Worm (Caenorhabditis elegans): ENCODE data around the gene ZC250.5.

Gene ZC250.5

DNA sequence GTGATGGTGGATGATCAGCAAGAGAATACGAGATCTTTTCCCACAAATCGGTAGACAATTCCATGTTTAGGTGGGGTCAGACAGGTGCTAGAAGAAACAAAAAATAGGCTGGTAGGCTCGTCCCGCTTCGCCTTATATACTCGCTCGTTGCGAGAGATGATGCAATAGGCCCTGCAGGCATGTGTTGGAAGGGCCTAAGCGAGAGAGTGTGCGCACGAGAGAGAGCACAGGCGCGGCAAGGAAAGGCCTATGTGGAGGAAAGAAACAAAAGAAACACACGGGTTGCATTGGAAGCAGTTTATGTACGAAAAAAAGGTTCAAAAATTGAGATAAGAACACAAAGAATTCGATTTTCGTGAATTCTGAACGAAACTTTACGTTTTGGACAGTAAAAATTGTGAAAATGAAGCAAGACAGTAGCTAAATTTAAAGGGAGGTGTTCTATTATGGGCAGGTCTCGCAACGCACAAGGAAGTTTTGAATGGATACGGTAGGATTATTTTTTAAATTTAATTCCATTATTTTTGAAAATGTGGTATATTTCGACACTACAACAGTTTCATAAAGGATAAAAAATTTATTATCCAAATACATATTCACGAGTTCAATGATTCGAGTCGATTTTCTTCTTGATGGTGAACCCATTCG lies 24.7 kb upstream of the ZC250.5 start, which contains the start of gene F44E7.5 (continued):
- peak; percentile 36 for TF ChIP-seq tbp1 (GFP tag; optimal IDR thresholded peaks at IDR 0.05)
- TF ChIP-seq K12H6.12 (tag; optimal IDR thresholded peaks at IDR 0.05): peak; percentile 40
- peak; percentile 24; the same call in 1 of the 2 replicates for TF ChIP-seq ceh-91 (GFP tag; IDR thresholded peaks at IDR 0.05)
- peak; percentile 60 for TF ChIP-seq gei-17 (GFP tag; optimal IDR thresholded peaks at IDR 0.05)
- TF ChIP-seq F22D6.2 (tag; optimal IDR thresholded peaks at IDR 0.05): no peak
- no peak for TF ChIP-seq Y95B8A.8 (GFP tag; IDR thresholded peaks at IDR 0.05)
- peak; percentile 94 for TF ChIP-seq cebp-2 (GFP tag; IDR thresholded peaks at IDR 0.05)
- TF ChIP-seq lag-1 (GFP tag; IDR thresholded peaks at IDR 0.05): no peak
- no peak for TF ChIP-seq madf-8 (GFP tag; conservative IDR thresholded peaks at IDR 0.05)
- TF ChIP-seq aptf-2 (GFP tag; conservative IDR thresholded peaks at IDR 0.05): no peak
- no peak for TF ChIP-seq Y79H2A.3 (GFP tag; conservative IDR thresholded peaks at IDR 0.05)
- TF ChIP-seq let-607 (tag; optimal IDR thresholded peaks at IDR 0.05): peak in 1 of 2 experiments; percentile 60
- TF ChIP-seq ets-4 (GFP tag; optimal IDR thresholded peaks at IDR 0.05): no peak
- no peak for TF ChIP-seq Y53F4B.3 (GFP tag; IDR thresholded peaks at IDR 0.05)
- peak; percentile 67 for TF ChIP-seq ztf-18 (tag; optimal IDR thresholded peaks at IDR 0.05)
- TF ChIP-seq hmg-1.2 (GFP tag; IDR thresholded peaks at IDR 0.05): peak; percentile 80
- TF ChIP-seq ceh-58 (GFP tag; IDR thresholded peaks at IDR 0.05): no peak
- no peak for TF ChIP-seq mel-28 (tag; optimal IDR thresholded peaks at IDR 0.05; ENCODE audit: borderline replicate concordance)
- TF ChIP-seq lin-54 (GFP tag; optimal IDR thresholded peaks at IDR 0.05): peak; percentile 5
- TF ChIP-seq F33H1.4 (GFP tag; IDR thresholded peaks at IDR 0.05): peak; percentile 76
- peak; percentile 66 for TF ChIP-seq C06A6.2 (GFP tag; conservative IDR thresholded peaks at IDR 0.05)
- TF ChIP-seq lin-40 (tag; optimal IDR thresholded peaks at IDR 0.05): peak; percentile 51
- no peak for TF ChIP-seq C17E4.6 (GFP tag; IDR thresholded peaks at IDR 0.05)
- peak; percentile 68; the same call in 1 of the 2 replicates for TF ChIP-seq lin-26 (GFP tag; IDR thresholded peaks at IDR 0.05)
- peak; percentile 81 for TF ChIP-seq dox-1 (GFP tag; IDR thresholded peaks at IDR 0.05)
- peak; percentile 89 for TF ChIP-seq ztf-26 (tag; optimal IDR thresholded peaks at IDR 0.05)
- peak; percentile 61 for TF ChIP-seq attf-5 (GFP tag; optimal IDR thresholded peaks at IDR 0.05)
- TF ChIP-seq ama-1 (optimal IDR thresholded peaks at IDR 0.05): no peak
- no peak for TF ChIP-seq ama-1 (GFP tag; optimal IDR thresholded peaks at IDR 0.05)

DNA sequence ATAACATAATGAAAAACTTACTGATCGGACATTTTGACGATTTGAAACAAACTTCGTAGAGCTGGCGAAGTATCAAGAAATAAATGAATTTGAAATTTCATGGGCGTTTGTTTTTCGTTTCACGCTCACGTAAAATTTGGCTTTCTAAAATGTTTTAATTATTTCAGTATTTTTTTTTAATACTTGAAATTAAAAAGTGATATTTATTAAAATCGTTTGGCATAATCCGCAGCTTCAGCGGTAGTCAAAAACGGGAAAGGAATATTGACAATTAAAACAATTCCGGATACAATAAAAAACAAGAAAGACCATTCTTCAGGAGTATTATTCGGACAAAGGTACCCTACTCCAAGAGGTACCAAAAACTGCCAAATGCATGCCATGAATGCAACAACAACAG lies 22.9 kb upstream of the ZC250.5 start, which contains the start of gene fbxa-183:
fbxa-183 (minus strand) TSS at position 101 of the 400 bp plus-strand sequence.
- TF ChIP-seq dpff-1 (tag; optimal IDR thresholded peaks at IDR 0.05): no peak
- no peak for TF ChIP-seq Y95B8A.8 (GFP tag; IDR thresholded peaks at IDR 0.05)
- no peak for TF ChIP-seq ZK185.1 (tag; optimal IDR thresholded peaks at IDR 0.05; ENCODE audit: poor library complexity, severe bottlenecking)
- TF ChIP-seq Y79H2A.3 (GFP tag; conservative IDR thresholded peaks at IDR 0.05): no peak
- TF ChIP-seq F57C9.4 (tag; optimal IDR thresholded peaks at IDR 0.05): no peak
- no peak for TF ChIP-seq Y67H2A.10 (GFP tag; conservative IDR thresholded peaks at IDR 0.05)
- TF ChIP-seq madf-6 (GFP tag; IDR thresholded peaks at IDR 0.05): no peak
- no peak for TF ChIP-seq rpc-1 (optimal IDR thresholded peaks at IDR 0.05)
- TF ChIP-seq rpc-1 (tag; optimal IDR thresholded peaks at IDR 0.05): no peak
- no peak for TF ChIP-seq B0261.1 (tag; optimal IDR thresholded peaks at IDR 0.05)
- no peak for TF ChIP-seq ceh-40 (GFP tag; IDR thresholded peaks at IDR 0.05)
- no peak for TF ChIP-seq unc-62 (GFP tag; optimal IDR thresholded peaks at IDR 0.05)
- no peak for TF ChIP-seq pbrm-1 (GFP tag; IDR thresholded peaks at IDR 0.05)
- no peak for TF ChIP-seq nfya-1 (tag; optimal IDR thresholded peaks at IDR 0.05; ENCODE audit: borderline replicate concordance, insufficient read depth)
- no peak for TF ChIP-seq K12H6.12 (tag; optimal IDR thresholded peaks at IDR 0.05)
- no peak for TF ChIP-seq nhr-80 (tag; optimal IDR thresholded peaks at IDR 0.05)
- no peak for TF ChIP-seq hsf-1 (GFP tag; IDR thresholded peaks at IDR 0.05)
- no peak for TF ChIP-seq egl-18 (GFP tag; IDR thresholded peaks at IDR 0.05)
- no peak for TF ChIP-seq rcor-1 (GFP tag; IDR thresholded peaks at IDR 0.05)
- TF ChIP-seq Y56A3A.18 (GFP tag; IDR thresholded peaks at IDR 0.05): no peak

Measured in whole organism, young adult.